Fruit fly (Drosophila melanogaster) whole organism, prepupa: ENCODE results near the gene B9d2.

ENCODE experiments used
- CG1621 ChIP-seq: fragments of 200-800 bp; sonication (Bioruptor generic); optimal IDR thresholded peaks from 3 replicates; lab custom pipeline; 2018; ENCODE audit warnings: missing biosample characterization, mild to moderate bottlenecking, missing genetic modification characterization
- CG3032 ChIP-seq: fragments of 200-800 bp; optimal IDR thresholded peaks from 2 replicates; lab custom pipeline; 2019; ENCODE audit warnings: missing biosample characterization, mild to moderate bottlenecking, missing genetic modification characterization, moderate library complexity
- CG8119 ChIP-seq: fragments of 200-800 bp; sonication (Bioruptor generic); IDR thresholded peaks from 3 replicates; pipeline ENCODE4 v1.3.6; 2022; ENCODE audit warnings: missing biosample characterization, missing genetic modification characterization
- Hr38 ChIP-seq: sonication (Bioruptor generic); optimal IDR thresholded peaks from 2 replicates; lab custom pipeline; 2016; ENCODE audit warnings: missing biosample characterization, missing genetic modification characterization
- Lpt ChIP-seq: fragments of 200-800 bp; sonication (Bioruptor generic); optimal IDR thresholded peaks from 3 replicates; lab custom pipeline; 2016; ENCODE audit warnings: missing biosample characterization, missing genetic modification characterization
- Met ChIP-seq: fragments of 200-800 bp; sonication (Bioruptor generic); optimal IDR thresholded peaks from 3 replicates; lab custom pipeline; 2016; ENCODE audit warnings: missing biosample characterization, missing genetic modification characterization
- eg ChIP-seq: fragments of 200-800 bp; sonication (Bioruptor generic); IDR thresholded peaks from 3 replicates; pipeline ENCODE4 v1.3.6; 2022; ENCODE audit warnings: missing biosample characterization, missing genetic modification characterization
- fd59A ChIP-seq: fragments of 200-800 bp; sonication (Bioruptor generic); optimal IDR thresholded peaks from 2 replicates; lab custom pipeline; 2017; ENCODE audit warnings: missing biosample characterization, mild to moderate bottlenecking, missing genetic modification characterization, missing genetic modification reagents
- svp ChIP-seq: fragments of 200-800 bp; sonication (Bioruptor generic); peaks from one replicate; lab custom pipeline; 2016; ENCODE audit warnings: missing biosample characterization, missing genetic modification characterization

DNA sequence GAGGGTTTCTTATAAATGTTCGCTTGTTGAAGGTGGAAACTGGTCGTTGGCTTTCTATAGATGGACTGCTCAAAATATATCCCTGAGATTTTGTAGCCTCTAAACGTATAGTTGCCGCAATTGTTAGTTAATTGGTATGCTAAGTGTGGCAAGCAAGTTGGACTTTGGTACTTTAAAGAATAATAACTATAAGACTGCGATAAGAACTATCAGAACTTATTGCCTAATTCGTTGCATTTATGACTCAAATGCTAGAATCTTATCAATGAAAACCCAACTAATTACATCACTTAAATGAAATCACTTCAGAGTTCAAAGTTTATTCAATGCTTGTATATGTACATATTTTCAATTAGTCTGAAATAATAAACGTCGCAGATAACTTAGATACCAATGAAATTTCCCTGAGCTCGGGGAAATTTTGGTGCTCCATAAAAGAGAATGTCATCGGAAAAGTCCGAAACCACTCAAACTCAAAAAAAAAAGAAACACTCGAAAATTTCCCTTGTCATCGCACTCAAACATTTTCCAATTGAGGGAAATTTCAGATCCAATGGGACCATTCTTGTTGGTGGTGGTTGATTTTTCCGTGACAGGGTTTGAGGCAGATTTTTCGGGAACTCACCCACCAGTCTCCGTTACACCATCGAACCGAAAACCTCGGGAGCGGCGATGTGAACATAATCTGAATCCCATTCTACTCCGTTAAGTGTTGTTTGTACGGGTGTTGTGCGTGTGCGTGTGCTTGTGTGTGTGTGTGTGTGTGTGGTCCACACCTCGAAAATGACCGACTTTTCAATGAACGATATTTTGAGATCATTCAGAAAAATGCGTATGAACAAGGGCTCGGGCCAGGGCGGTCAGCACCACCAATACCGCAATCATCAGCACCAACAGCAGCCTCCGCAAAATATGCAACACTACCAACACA, 39.4 kb downstream of the B9d2 start, which contains the start of gene CG45075:
- TF ChIP-seq eg = no peak
- TF ChIP-seq Met (GFP tag; lab: Kevin White, UChicago) = no peak
- no peak for TF ChIP-seq CG1621 (tag; lab: Kevin White, UChicago)
- TF ChIP-seq svp = no peak
- TF ChIP-seq fd59A (GFP tag; lab: Kevin White, UChicago) = no peak
- TF ChIP-seq Hr38 (GFP tag; lab: Kevin White, UChicago) = no peak
- TF ChIP-seq Lpt = no peak
- TF ChIP-seq CG3032 (tag; lab: Kevin White, UChicago) = no peak
- no peak for TF ChIP-seq CG8119
